Worm (Caenorhabditis elegans) whole organism, L4 larva: ENCODE data around the gene psr-1.

Experiments
- F37D6.2 ChIP-seq: sonication (generic microtip); optimal IDR thresholded peaks from 2 replicates; lab custom pipeline; 2016; ENCODE audit warnings: mild to moderate bottlenecking, missing genetic modification characterization, missing compliant biosample characterization
- Y5F2A.4 ChIP-seq: fragments of 200-800 bp; sonication (Bioruptor generic); optimal IDR thresholded peaks from 2 replicates; lab custom pipeline; 2018; ENCODE audit warnings: mild to moderate bottlenecking, missing genetic modification characterization, missing compliant biosample characterization
- ZK546.5 ChIP-seq, 2 experiments: sonication (generic microtip); optimal IDR thresholded peaks; 2 replicates each; lab custom pipeline; 2017; ENCODE audit warnings: missing biosample characterization in 2 of 2, missing genetic modification characterization in 2 of 2
- ama-1 ChIP-seq: fragments of 150-350 bp; optimal IDR thresholded peaks from 2 replicates; lab custom pipeline; 2014; ENCODE audit warnings: inconsistent platforms, mixed read lengths
- lsy-2 ChIP-seq, 2 experiments: fragments of 150-350 bp in 1 of 2; sonication (generic microtip) in 1 of 2; optimal IDR thresholded peaks; 2 replicates each; lab custom pipeline; 2014 to 2017; ENCODE audit warnings: missing biosample characterization in 2 of 2, missing genetic modification characterization in 2 of 2
- nhr-11 ChIP-seq: fragments of 150-350 bp; optimal IDR thresholded peaks from 2 replicates; lab custom pipeline; 2014; ENCODE audit warnings: missing biosample characterization, missing genetic modification characterization
- nhr-237 ChIP-seq: sonication (generic microtip); optimal IDR thresholded peaks from 2 replicates; lab custom pipeline; 2017; ENCODE audit warnings: missing biosample characterization, missing genetic modification characterization
- nhr-25 ChIP-seq: sonication (generic microtip); optimal IDR thresholded peaks from 2 replicates; lab custom pipeline; 2017; ENCODE audit warnings: missing genetic modification characterization, mild to moderate bottlenecking, missing compliant biosample characterization, antibody characterized with exemption, moderate library complexity, borderline replicate concordance; ENCODE audit not compliant: insufficient read depth
- nhr-76 ChIP-seq: fragments of 150-350 bp; optimal IDR thresholded peaks from 2 replicates; lab custom pipeline; 2014; ENCODE audit warnings: missing biosample characterization, missing genetic modification characterization
- rbr-2 ChIP-seq: sonication (generic microtip); optimal IDR thresholded peaks from 2 replicates; lab custom pipeline; 2016; ENCODE audit warnings: missing genotype, missing genetic modification characterization, missing compliant biosample characterization
- snpc-4 ChIP-seq: fragments of 150-350 bp; optimal IDR thresholded peaks from 2 replicates; lab custom pipeline; 2014; ENCODE audit warnings: missing biosample characterization, missing genetic modification characterization
- spr-1 ChIP-seq: sonication (generic microtip); optimal IDR thresholded peaks from 2 replicates; lab custom pipeline; 2016; ENCODE audit warnings: mild to moderate bottlenecking, missing genetic modification characterization, missing compliant biosample characterization
- unc-39 ChIP-seq: sonication (generic microtip); optimal IDR thresholded peaks from 2 replicates; lab custom pipeline; 2017; ENCODE audit warnings: missing biosample characterization, missing genetic modification characterization
- zfp-2 ChIP-seq: sonication (generic microtip); optimal IDR thresholded peaks from 2 replicates; lab custom pipeline; 2016; ENCODE audit warnings: mild to moderate bottlenecking, missing genetic modification characterization, missing compliant biosample characterization

- no peak for TF ChIP-seq nhr-25
- TF ChIP-seq ZK546.5 (tag; optimal IDR thresholded peaks at IDR 0.05; lab: Kevin White, UChicago) = no peak
- TF ChIP-seq rbr-2 (tag; lab: Kevin White, UChicago) = no peak
- TF ChIP-seq snpc-4 (tag; lab: Kevin White, UChicago) = no peak
- TF ChIP-seq ama-1 (lab: Kevin White, UChicago) = no peak
- TF ChIP-seq spr-1 (tag; lab: Kevin White, UChicago) = no peak
- no peak for TF ChIP-seq nhr-237 (tag; lab: Kevin White, UChicago)
- no peak for TF ChIP-seq nhr-11
- no peak for TF ChIP-seq zfp-2 (tag; lab: Kevin White, UChicago)
- no peak for TF ChIP-seq Y5F2A.4 (GFP tag; lab: Kevin White, UChicago)
- no peak for TF ChIP-seq lsy-2 (tag; optimal IDR thresholded peaks at IDR 0.05; lab: Kevin White, UChicago)
- TF ChIP-seq F37D6.2 (tag; lab: Kevin White, UChicago) = no peak
- no peak for TF ChIP-seq unc-39 (tag; lab: Kevin White, UChicago)
- no peak for TF ChIP-seq nhr-76 (tag; lab: Kevin White, UChicago)
Observed at ce11 chrIV:4678718-4679117, 25.7 kb downstream of the psr-1 start, which contains the start of gene kin-36.
